Worm (Caenorhabditis elegans) whole organism, late embryonic: ENCODE data around the gene C45E5.1.

Experiments
- C38D4.7 ChIP-seq: fragments of 200-800 bp; sonication (Bioruptor generic); optimal IDR thresholded peaks from 2 replicates; lab custom pipeline; 2018; ENCODE audit warnings: mild to moderate bottlenecking, missing genetic modification characterization, moderate library complexity, missing compliant biosample characterization
- K02D7.2 ChIP-seq: sonication (generic microtip); optimal IDR thresholded peaks from 2 replicates; lab custom pipeline; 2017; ENCODE audit warnings: mild to moderate bottlenecking, missing genetic modification characterization, missing compliant biosample characterization
- ama-1 ChIP-seq: fragments of 150-350 bp; optimal IDR thresholded peaks from 2 replicates; lab custom pipeline; 2014
- ceh-14 ChIP-seq: sonication (generic microtip); optimal IDR thresholded peaks from 2 replicates; lab custom pipeline; 2016; ENCODE audit warnings: missing genotype, missing genetic modification characterization, missing compliant biosample characterization
- ceh-18 ChIP-seq: sonication (generic microtip); optimal IDR thresholded peaks from 2 replicates; lab custom pipeline; 2016; ENCODE audit warnings: missing genetic modification characterization, missing compliant biosample characterization
- elt-2 ChIP-seq: sonication (generic microtip); optimal IDR thresholded peaks from 2 replicates; lab custom pipeline; 2016; ENCODE audit warnings: missing genetic modification reagents, missing genetic modification characterization, missing compliant biosample characterization
- elt-4 ChIP-seq: sonication (generic microtip); optimal IDR thresholded peaks from 2 replicates; lab custom pipeline; 2016; ENCODE audit warnings: missing genetic modification characterization, missing compliant biosample characterization
- hlh-13 ChIP-seq: fragments of 200-800 bp; sonication (Bioruptor generic); optimal IDR thresholded peaks from 2 replicates; lab custom pipeline; 2018; ENCODE audit warnings: mild to moderate bottlenecking, missing genetic modification characterization, missing compliant biosample characterization
- nhr-11 ChIP-seq: fragments of 150-350 bp; optimal IDR thresholded peaks from 2 replicates; lab custom pipeline; 2014; ENCODE audit warnings: missing biosample characterization, missing genetic modification characterization
- pha-4 ChIP-seq: fragments of 150-350 bp; optimal IDR thresholded peaks from 2 replicates; lab custom pipeline; 2018; ENCODE audit warnings: missing biosample characterization, missing genetic modification reagents, missing genetic modification characterization
- sdc-2 ChIP-seq: sonication (generic microtip); optimal IDR thresholded peaks from 2 replicates; lab custom pipeline; 2016; ENCODE audit warnings: missing genotype, missing genetic modification characterization, missing compliant biosample characterization
- unc-86 ChIP-seq: sonication (generic microtip); optimal IDR thresholded peaks from 2 replicates; lab custom pipeline; 2016; ENCODE audit warnings: missing genetic modification characterization, missing compliant biosample characterization
- ztf-16 ChIP-seq: sonication (generic microtip); optimal IDR thresholded peaks from 2 replicates; lab custom pipeline; 2017; ENCODE audit warnings: missing genetic modification characterization, missing compliant biosample characterization

- TF ChIP-seq elt-2 (tag; lab: Kevin White, UChicago) (no peak), K02D7.2 (tag; lab: Kevin White, UChicago) (no peak), nhr-11 (tag; lab: Kevin White, UChicago) (no peak), unc-86 (tag; lab: Kevin White, UChicago) (no peak), C38D4.7 (GFP tag; lab: Kevin White, UChicago) (no peak), pha-4 (no peak), ztf-16 (tag; lab: Kevin White, UChicago) (no peak), ceh-18 (tag; lab: Kevin White, UChicago) (no peak), ama-1 (lab: Kevin White, UChicago) (no peak), sdc-2 (tag; lab: Kevin White, UChicago) (no peak), ceh-14 (tag; lab: Kevin White, UChicago) (no peak), hlh-13 (GFP tag; lab: Kevin White, UChicago) (no peak), elt-4 (tag; lab: Kevin White, UChicago) (no peak)
Observed at ce11 chrIV:5706603-5707002, 37.6 kb upstream of the C45E5.1 start.
